Worm (Caenorhabditis elegans) whole organism, L4 larva: ENCODE results near the gene stt-3.

Experiments used
- aha-1 ChIP-seq: fragments of 150-350 bp; peaks from one replicate; lab custom pipeline; 2014; ENCODE audit warnings: missing biosample characterization, missing genetic modification characterization
- attf-4 ChIP-seq: sonication (generic microtip); optimal IDR thresholded peaks from 3 replicates; lab custom pipeline; 2017; ENCODE audit warnings: missing biosample characterization, missing genetic modification characterization
- ceh-20 ChIP-seq: fragments of 200-800 bp; sonication (Bioruptor generic); IDR thresholded peaks from 2 replicates; pipeline ENCODE4 v1.3.6; 2022; ENCODE audit warnings: missing genetic modification reagents, missing genetic modification characterization, missing compliant biosample characterization
- ceh-44 ChIP-seq: fragments of 200-800 bp; sonication (Bioruptor generic); IDR thresholded peaks from 2 replicates; pipeline ENCODE4 v1.3.6; 2022; ENCODE audit warnings: missing genetic modification reagents, missing genetic modification characterization, missing compliant biosample characterization
- ceh-62 ChIP-seq: sonication (generic microtip); optimal IDR thresholded peaks from 2 replicates; lab custom pipeline; 2017; ENCODE audit warnings: missing biosample characterization, missing genetic modification characterization
- egl-43 ChIP-seq: fragments of 200-800 bp; sonication (Bioruptor generic); IDR thresholded peaks from 2 replicates; pipeline ENCODE4 v1.3.6; 2022; ENCODE audit warnings: missing genetic modification reagents, missing genetic modification characterization, missing compliant biosample characterization
- mep-1 ChIP-seq: fragments of 150-350 bp; sonication (generic microtip); optimal IDR thresholded peaks from 3 replicates; lab custom pipeline; 2014; ENCODE audit warnings: missing biosample characterization, missing genetic modification characterization
- nhr-10 ChIP-seq: fragments of 150-350 bp; optimal IDR thresholded peaks from 2 replicates; lab custom pipeline; 2014; ENCODE audit warnings: missing biosample characterization, missing genetic modification characterization
- nhr-48 ChIP-seq: sonication (generic microtip); optimal IDR thresholded peaks from 2 replicates; lab custom pipeline; 2016; ENCODE audit warnings: mild to moderate bottlenecking, missing genetic modification characterization, missing compliant biosample characterization
- saeg-2 ChIP-seq: fragments of 200-800 bp; sonication (Bioruptor generic); IDR thresholded peaks from 2 replicates; pipeline ENCODE4 v1.3.6; 2022; ENCODE audit warnings: missing genetic modification reagents, missing genetic modification characterization, missing compliant biosample characterization

ce11 chrIII:6202440-6202839, 46.0 kb upstream of the stt-3 start:
- no peak for TF ChIP-seq ceh-62 (tag; lab: Kevin White, UChicago)
- TF ChIP-seq ceh-20 (GFP tag; lab: Robert Waterston, UW) = no peak
- TF ChIP-seq mep-1 (tag; lab: Kevin White, UChicago) = no peak
- TF ChIP-seq egl-43 (GFP tag; lab: Robert Waterston, UW) = no peak
- TF ChIP-seq nhr-10 (tag; lab: Kevin White, UChicago) = no peak
- TF ChIP-seq saeg-2 (GFP tag; lab: Robert Waterston, UW) = no peak
- TF ChIP-seq nhr-48 = no peak
- TF ChIP-seq aha-1 = no peak
- TF ChIP-seq attf-4 (tag; lab: Kevin White, UChicago) = no peak
- no peak for TF ChIP-seq ceh-44 (GFP tag; lab: Robert Waterston, UW)
